Worm (Caenorhabditis elegans): Measurements from ENCODE around the gene Y38C1BA.4.

ce11 chrIV:1833115-1833514 is 11.5 kb downstream of the Y38C1BA.4 start:
- no peak for TF ChIP-seq C34F6.9 (tag; optimal IDR thresholded peaks at IDR 0.05)
- no peak for TF ChIP-seq R02D3.7 (tag; optimal IDR thresholded peaks at IDR 0.05)
- no peak for TF ChIP-seq elt-3 (tag; optimal IDR thresholded peaks at IDR 0.05)
- no peak for TF ChIP-seq nhr-12 (tag; optimal IDR thresholded peaks at IDR 0.05)

All from whole organism, L2 larva.